Worm (Caenorhabditis elegans) whole organism, midembryonic: ENCODE data around the gene str-264.

ENCODE experiments used
- T22C8.4 ChIP-seq: fragments of 200-800 bp; sonication (Bioruptor generic); IDR thresholded peaks from 2 replicates; pipeline ENCODE4 v1.3.6; 2022; ENCODE audit warnings: missing genetic modification characterization, missing compliant biosample characterization
- cog-1 ChIP-seq: sonication (generic microtip); optimal IDR thresholded peaks from 2 replicates; lab custom pipeline; 2016; ENCODE audit warnings: missing genetic modification characterization, missing compliant biosample characterization
- flt-1 ChIP-seq: fragments of 200-800 bp; sonication (Bioruptor generic); IDR thresholded peaks from 2 replicates; pipeline ENCODE4 v1.3.6; 2022; ENCODE audit warnings: missing genetic modification characterization, missing compliant biosample characterization
- klf-2 ChIP-seq: fragments of 200-800 bp; sonication (Bioruptor generic); conservative IDR thresholded peaks from 2 replicates; pipeline ENCODE4 v1.3.6; 2022; ENCODE audit warnings: missing genetic modification reagents, missing genetic modification characterization, missing compliant biosample characterization
- med-1 ChIP-seq: sonication (generic microtip); optimal IDR thresholded peaks from 2 replicates; lab custom pipeline; 2017; ENCODE audit warnings: missing genetic modification characterization, mild to moderate bottlenecking, missing compliant biosample characterization, antibody characterized with exemption, missing genetic modification reagents; ENCODE audit not compliant: insufficient read depth
- ref-1 ChIP-seq: fragments of 200-800 bp; sonication (Bioruptor generic); conservative IDR thresholded peaks from 2 replicates; pipeline ENCODE4 v1.3.6; 2022; ENCODE audit warnings: missing genetic modification reagents, missing genetic modification characterization, missing compliant biosample characterization
- tab-1 ChIP-seq: fragments of 200-800 bp; sonication (Bioruptor generic); IDR thresholded peaks from 2 replicates; pipeline ENCODE4 v1.3.6; 2022; ENCODE audit warnings: missing genetic modification characterization, missing compliant biosample characterization
- ztf-23 ChIP-seq: fragments of 200-800 bp; sonication (Bioruptor generic); IDR thresholded peaks from 2 replicates; pipeline ENCODE4 v1.3.6; 2022; ENCODE audit warnings: missing genetic modification reagents, missing genetic modification characterization, missing compliant biosample characterization
- ztf-29 ChIP-seq: fragments of 200-800 bp; sonication (Bioruptor generic); IDR thresholded peaks from 2 replicates; pipeline ENCODE4 v1.3.6; 2022; ENCODE audit warnings: missing genetic modification reagents, missing genetic modification characterization, missing compliant biosample characterization

The str-264 gene

ce11 chrV:15516476-15516875, 24.1 kb upstream of the str-264 start:
- no peak for TF ChIP-seq cog-1 (tag; lab: Kevin White, UChicago)
- no peak for TF ChIP-seq tab-1 (GFP tag; lab: Robert Waterston, UW)
- TF ChIP-seq flt-1 (GFP tag; lab: Robert Waterston, UW) = no peak

ce11 chrV:15515365-15515764, 22.9 kb upstream of the str-264 start:
- TF ChIP-seq flt-1 (GFP tag; lab: Robert Waterston, UW) = no peak
- TF ChIP-seq ref-1 (GFP tag; lab: Robert Waterston, UW) = no peak
- no peak for TF ChIP-seq cog-1 (tag; lab: Kevin White, UChicago)
- no peak for TF ChIP-seq T22C8.4 (GFP tag; lab: Robert Waterston, UW)
- TF ChIP-seq klf-2 (GFP tag; lab: Robert Waterston, UW) = no peak
- TF ChIP-seq ztf-29 = no peak
- TF ChIP-seq ztf-23 (GFP tag; lab: Robert Waterston, UW) = no peak
- no peak for TF ChIP-seq tab-1 (GFP tag; lab: Robert Waterston, UW)
- TF ChIP-seq med-1 (GFP tag; lab: Kevin White, UChicago) = no peak

- TF ChIP-seq tab-1 (GFP tag; lab: Robert Waterston, UW) = no peak
- no peak for TF ChIP-seq flt-1 (GFP tag; lab: Robert Waterston, UW)
Measured at ce11 chrV:15512856-15513756, 20.7 kb upstream of the str-264 start.

- TF ChIP-seq tab-1 (GFP tag; lab: Robert Waterston, UW) (no peak), ztf-29 (no peak), med-1 (GFP tag; lab: Kevin White, UChicago) (no peak), T22C8.4 (GFP tag; lab: Robert Waterston, UW) (no peak), flt-1 (GFP tag; lab: Robert Waterston, UW) (no peak), cog-1 (tag; lab: Kevin White, UChicago) (no peak), ztf-23 (GFP tag; lab: Robert Waterston, UW) (no peak), klf-2 (GFP tag; lab: Robert Waterston, UW) (no peak), ref-1 (GFP tag; lab: Robert Waterston, UW) (no peak)
Measured at ce11 chrV:15511613-15512216, 19.3 kb upstream of the str-264 start, which contains the start of gene rpl-38. TSS of gene rpl-38 (plus strand) at chrV:15512166.

ce11 chrV:15505068-15505467, 12.7 kb upstream of the str-264 start:
- peak; percentile 50; the same call in 1 of the 2 replicates for TF ChIP-seq ztf-29
- TF ChIP-seq ref-1 (GFP tag; lab: Robert Waterston, UW) = peak; percentile 62
- TF ChIP-seq T22C8.4 (GFP tag; lab: Robert Waterston, UW) = 0 out of 2 replicates have a peak, but pooled peaks have one; percentile 43
- TF ChIP-seq tab-1 (GFP tag; lab: Robert Waterston, UW) = peak; percentile 79
- TF ChIP-seq cog-1 (tag; lab: Kevin White, UChicago) = no peak
- no peak for TF ChIP-seq med-1 (GFP tag; lab: Kevin White, UChicago)
- peak; percentile 71 for TF ChIP-seq ztf-23 (GFP tag; lab: Robert Waterston, UW)
- TF ChIP-seq klf-2 (GFP tag; lab: Robert Waterston, UW) = 0 out of 2 replicates have a peak, but pooled peaks have one; percentile 10
- peak; percentile 85 for TF ChIP-seq flt-1 (GFP tag; lab: Robert Waterston, UW)

- TF ChIP-seq flt-1 (GFP tag; lab: Robert Waterston, UW) = no peak
- TF ChIP-seq klf-2 (GFP tag; lab: Robert Waterston, UW) = no peak
- TF ChIP-seq ztf-23 (GFP tag; lab: Robert Waterston, UW) = no peak
- TF ChIP-seq T22C8.4 (GFP tag; lab: Robert Waterston, UW) = no peak
- TF ChIP-seq ztf-29 = no peak
- TF ChIP-seq med-1 (GFP tag; lab: Kevin White, UChicago) = no peak
- no peak for TF ChIP-seq cog-1 (tag; lab: Kevin White, UChicago)
- no peak for TF ChIP-seq tab-1 (GFP tag; lab: Robert Waterston, UW)
- TF ChIP-seq ref-1 (GFP tag; lab: Robert Waterston, UW) = no peak
Measured at ce11 chrV:15503603-15504002, 11.2 kb upstream of the str-264 start.

- TF ChIP-seq T22C8.4 (GFP tag; lab: Robert Waterston, UW) = no peak
- TF ChIP-seq ztf-23 (GFP tag; lab: Robert Waterston, UW) = no peak
- TF ChIP-seq flt-1 (GFP tag; lab: Robert Waterston, UW) = no peak
- TF ChIP-seq klf-2 (GFP tag; lab: Robert Waterston, UW) = no peak
- no peak for TF ChIP-seq cog-1 (tag; lab: Kevin White, UChicago)
- no peak for TF ChIP-seq med-1 (GFP tag; lab: Kevin White, UChicago)
- TF ChIP-seq ref-1 (GFP tag; lab: Robert Waterston, UW) = no peak
- no peak for TF ChIP-seq tab-1 (GFP tag; lab: Robert Waterston, UW)
- TF ChIP-seq ztf-29 = no peak
Measured at ce11 chrV:15499099-15499498, 6.7 kb upstream of the str-264 start.

- TF ChIP-seq ref-1 (GFP tag; lab: Robert Waterston, UW) = no peak
- no peak for TF ChIP-seq ztf-23 (GFP tag; lab: Robert Waterston, UW)
- TF ChIP-seq tab-1 (GFP tag; lab: Robert Waterston, UW) = no peak
- TF ChIP-seq T22C8.4 (GFP tag; lab: Robert Waterston, UW) = no peak
- TF ChIP-seq flt-1 (GFP tag; lab: Robert Waterston, UW) = no peak
- TF ChIP-seq ztf-29 = no peak
- no peak for TF ChIP-seq klf-2 (GFP tag; lab: Robert Waterston, UW)
- no peak for TF ChIP-seq med-1 (GFP tag; lab: Kevin White, UChicago)
- TF ChIP-seq cog-1 (tag; lab: Kevin White, UChicago) = no peak
Measured at ce11 chrV:15498434-15498833, 6.0 kb upstream of the str-264 start, which contains the start of gene C06B8.7. TSS of gene C06B8.7 (plus strand) at chrV:15498734.
